Worm (Caenorhabditis elegans): ENCODE measurements around the gene C06E4.2.

C06E4.2 gene

ce11 chrIV:7325698-7326097 is 48.9 kb downstream of the C06E4.2 start:
- TF ChIP-seq F13C5.2 (tag; optimal IDR thresholded peaks at IDR 0.05) (no peak), hmbx-1 (tag; optimal IDR thresholded peaks at IDR 0.05) (no peak), tbx-37 (GFP tag; conservative IDR thresholded peaks at IDR 0.05) (no peak), hnd-1 (tag; optimal IDR thresholded peaks at IDR 0.05) (no peak), ama-1 (optimal IDR thresholded peaks at IDR 0.05) (no peak), pes-1 (GFP tag; IDR thresholded peaks at IDR 0.05) (no peak), flt-1 (GFP tag; IDR thresholded peaks at IDR 0.05) (no peak), aly-1 (tag; optimal IDR thresholded peaks at IDR 0.05) (no peak), ceh-36 (tag; optimal IDR thresholded peaks at IDR 0.05) (no peak), hmg-4 (GFP tag; optimal IDR thresholded peaks at IDR 0.05) (no peak)

DNA sequence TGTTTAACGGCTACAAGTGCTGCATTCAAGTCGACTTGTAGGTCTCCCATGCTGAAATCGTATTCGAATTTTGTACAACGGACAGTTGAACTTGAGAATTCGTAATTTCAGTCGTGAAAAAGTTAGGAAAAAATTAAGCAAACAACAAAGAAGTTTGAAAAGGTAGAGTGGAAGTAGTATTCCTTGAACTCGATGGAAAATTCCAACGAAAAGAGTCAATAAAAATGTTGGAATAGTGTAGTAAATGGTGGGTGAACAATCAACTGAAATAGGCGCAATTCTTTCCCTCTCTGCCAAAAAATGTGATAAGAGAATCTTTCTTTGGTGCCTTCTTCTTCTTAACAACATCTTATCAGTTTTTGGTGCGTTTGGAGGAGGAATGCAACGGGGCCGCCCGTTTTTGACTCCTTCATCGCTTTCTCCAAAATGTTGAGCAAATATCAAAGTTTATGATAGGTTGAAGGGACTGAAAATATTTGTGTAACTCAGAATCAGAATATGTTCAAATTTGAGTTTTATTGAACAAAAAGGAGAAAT is 49.9 kb downstream of the C06E4.2 start, which contains the start of gene ifo-1:
Gene ifo-1 (minus strand): TSS at position 51 of the 537 bp plus-strand sequence.
- no peak for TF ChIP-seq B0310.2 (tag; optimal IDR thresholded peaks at IDR 0.05)
- no peak for TF ChIP-seq scrt-1 (GFP tag; IDR thresholded peaks at IDR 0.05)
- TF ChIP-seq F13C5.2 (tag; optimal IDR thresholded peaks at IDR 0.05) = no peak
- TF ChIP-seq hnd-1 (tag; optimal IDR thresholded peaks at IDR 0.05) = no peak
- TF ChIP-seq ceh-36 (tag; optimal IDR thresholded peaks at IDR 0.05) = no peak
- no peak for TF ChIP-seq ceh-13 (GFP tag; optimal IDR thresholded peaks at IDR 0.05)
- TF ChIP-seq tbx-11 (GFP tag; IDR thresholded peaks at IDR 0.05) = no peak
- TF ChIP-seq tra-4 (tag; optimal IDR thresholded peaks at IDR 0.05) = no peak
- no peak for TF ChIP-seq ets-7 (tag; optimal IDR thresholded peaks at IDR 0.05)
- no peak for TF ChIP-seq ama-1 (optimal IDR thresholded peaks at IDR 0.05)
- TF ChIP-seq pes-1 (GFP tag; IDR thresholded peaks at IDR 0.05) = no peak
- TF ChIP-seq tbx-37 (GFP tag; conservative IDR thresholded peaks at IDR 0.05) = no peak
- TF ChIP-seq hmbx-1 (tag; optimal IDR thresholded peaks at IDR 0.05) = no peak
- no peak for TF ChIP-seq flt-1 (GFP tag; IDR thresholded peaks at IDR 0.05)
- no peak for TF ChIP-seq sea-1 (GFP tag; conservative IDR thresholded peaks at IDR 0.05)

DNA sequence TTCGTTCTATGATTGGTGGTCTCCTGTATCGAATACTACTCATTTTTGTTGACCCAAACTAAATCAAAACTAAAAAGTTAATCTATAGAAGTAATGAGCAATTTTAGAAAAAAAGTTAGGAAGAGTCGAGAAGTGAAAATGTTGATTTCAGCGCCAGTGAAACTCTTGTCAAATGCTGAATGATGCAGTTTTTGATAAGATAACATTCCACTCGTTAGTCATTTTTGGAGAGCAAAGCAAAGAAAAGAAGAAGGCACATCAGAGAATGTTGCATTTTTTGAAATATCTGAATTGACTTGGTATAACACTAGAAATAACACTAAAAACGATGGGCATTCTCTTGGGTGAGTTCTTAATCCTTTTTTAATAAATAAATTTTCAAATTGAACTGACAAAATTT is 52.2 kb downstream of the C06E4.2 start, which contains the start of gene sqst-2:
Gene sqst-2 (minus strand): TSS at position 58 of the 400 bp plus-strand sequence.
- no peak for TF ChIP-seq hmbx-1 (tag; optimal IDR thresholded peaks at IDR 0.05)
- no peak for TF ChIP-seq sea-1 (GFP tag; conservative IDR thresholded peaks at IDR 0.05)

DNA sequence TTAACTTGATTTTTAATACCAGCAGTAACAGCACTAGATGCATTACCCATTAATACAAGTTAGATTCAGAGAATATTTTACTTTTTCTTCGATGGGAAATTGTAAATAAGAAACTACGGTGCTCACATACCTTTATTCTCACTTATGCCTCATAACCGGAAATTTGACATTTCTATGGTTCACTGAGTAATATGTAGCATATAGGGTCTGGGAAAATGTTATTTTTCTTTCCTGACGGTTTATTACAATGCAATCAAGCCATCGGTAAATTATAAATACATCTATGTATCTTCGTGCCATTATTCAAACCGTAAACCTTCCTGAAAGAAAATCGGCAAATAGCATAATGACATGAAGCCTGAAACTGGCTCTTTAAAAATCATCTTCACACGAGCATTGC is 55.9 kb downstream of the C06E4.2 start, which contains the start of gene ocr-4:
Gene ocr-4 (minus strand): TSS at position 101 of the 400 bp plus-strand sequence.
- no peak for TF ChIP-seq flt-1 (GFP tag; IDR thresholded peaks at IDR 0.05)
- no peak for TF ChIP-seq ceh-36 (tag; optimal IDR thresholded peaks at IDR 0.05)
- no peak for TF ChIP-seq F13C5.2 (tag; optimal IDR thresholded peaks at IDR 0.05)
- TF ChIP-seq pes-1 (GFP tag; IDR thresholded peaks at IDR 0.05) = no peak
- TF ChIP-seq sea-1 (GFP tag; conservative IDR thresholded peaks at IDR 0.05) = no peak
- no peak for TF ChIP-seq tbx-37 (GFP tag; conservative IDR thresholded peaks at IDR 0.05)
- no peak for TF ChIP-seq ceh-13 (GFP tag; optimal IDR thresholded peaks at IDR 0.05)
- TF ChIP-seq ets-7 (tag; optimal IDR thresholded peaks at IDR 0.05) = no peak
- TF ChIP-seq tbx-11 (GFP tag; IDR thresholded peaks at IDR 0.05) = no peak
- TF ChIP-seq hmg-4 (GFP tag; optimal IDR thresholded peaks at IDR 0.05) = no peak
- TF ChIP-seq hmbx-1 (tag; optimal IDR thresholded peaks at IDR 0.05) = no peak
- no peak for TF ChIP-seq scrt-1 (GFP tag; IDR thresholded peaks at IDR 0.05)
- TF ChIP-seq ama-1 (optimal IDR thresholded peaks at IDR 0.05) = no peak
- TF ChIP-seq aly-1 (tag; optimal IDR thresholded peaks at IDR 0.05) = no peak
